Worm (Caenorhabditis elegans) whole organism, L2 larva: ENCODE data around the gene F41G4.13.

Experiments used
- C34F6.9 ChIP-seq: fragments of 150-350 bp; optimal IDR thresholded peaks from 2 replicates; lab custom pipeline; 2014; ENCODE audit warnings: missing biosample characterization, missing genetic modification characterization
- F13H6.1 ChIP-seq: sonication (generic microtip); optimal IDR thresholded peaks from 2 replicates; lab custom pipeline; 2016; ENCODE audit warnings: missing genetic modification characterization, missing compliant biosample characterization
- R02D3.7 ChIP-seq: fragments of 150-350 bp; optimal IDR thresholded peaks from 2 replicates; lab custom pipeline; 2014; ENCODE audit warnings: missing biosample characterization, missing genetic modification characterization
- Y55F3AM.14 ChIP-seq: fragments of 200-800 bp; sonication (Bioruptor generic); optimal IDR thresholded peaks from 2 replicates; lab custom pipeline; 2018; ENCODE audit warnings: mild to moderate bottlenecking, missing genetic modification characterization, missing compliant biosample characterization
- alr-1 ChIP-seq: fragments of 150-350 bp; optimal IDR thresholded peaks from 2 replicates; lab custom pipeline; 2014; ENCODE audit warnings: missing biosample characterization, missing genetic modification characterization
- aly-2 ChIP-seq: fragments of 150-350 bp; optimal IDR thresholded peaks from 2 replicates; lab custom pipeline; 2014; ENCODE audit warnings: missing biosample characterization, missing genetic modification characterization
- ama-1 ChIP-seq: fragments of 150-350 bp; optimal IDR thresholded peaks from 2 replicates; lab custom pipeline; 2018; ENCODE audit warnings: inconsistent platforms
- blmp-1 ChIP-seq: sonication (generic microtip); optimal IDR thresholded peaks from 2 replicates; lab custom pipeline; 2017; ENCODE audit warnings: missing genetic modification characterization, mild to moderate bottlenecking, missing compliant biosample characterization, antibody characterized with exemption, moderate library complexity; ENCODE audit not compliant: insufficient read depth
- ceh-16 ChIP-seq: fragments of 150-350 bp; optimal IDR thresholded peaks from 2 replicates; lab custom pipeline; 2014; ENCODE audit warnings: missing biosample characterization, missing genetic modification characterization
- crh-2 ChIP-seq: sonication (generic microtip); optimal IDR thresholded peaks from 2 replicates; lab custom pipeline; 2017; ENCODE audit warnings: missing biosample characterization, missing genetic modification characterization
- egl-27 ChIP-seq: sonication (generic microtip); optimal IDR thresholded peaks from 3 replicates; lab custom pipeline; 2017; ENCODE audit warnings: missing biosample characterization, missing genetic modification reagents, missing genetic modification characterization
- elt-3 ChIP-seq: sonication (generic microtip); optimal IDR thresholded peaks from 2 replicates; lab custom pipeline; 2017; ENCODE audit warnings: missing biosample characterization, missing genetic modification characterization
- lin-11 ChIP-seq: fragments of 150-350 bp; sonication (generic microtip); optimal IDR thresholded peaks from 2 replicates; lab custom pipeline; 2014; ENCODE audit warnings: missing biosample characterization, missing genetic modification characterization, inconsistent platforms, mixed read lengths
- lin-13 ChIP-seq: fragments of 150-350 bp; optimal IDR thresholded peaks from 2 replicates; lab custom pipeline; 2014; ENCODE audit warnings: missing biosample characterization, missing genetic modification reagents, missing genetic modification characterization
- lin-39 ChIP-seq: fragments of 150-350 bp; optimal IDR thresholded peaks from 2 replicates; lab custom pipeline; 2014; ENCODE audit warnings: missing biosample characterization, missing genetic modification reagents, missing genetic modification characterization
- lsy-2 ChIP-seq, 2 experiments: fragments of 150-350 bp in 1 of 2; sonication (generic microtip) in 1 of 2; optimal IDR thresholded peaks; 2 replicates each; lab custom pipeline; 2014 to 2017; ENCODE audit warnings: missing biosample characterization in 2 of 2, missing genetic modification characterization in 2 of 2
- mbf-1 ChIP-seq: sonication (generic microtip); optimal IDR thresholded peaks from 2 replicates; lab custom pipeline; 2017; ENCODE audit warnings: missing biosample characterization, missing genetic modification characterization
- mdl-1 ChIP-seq, 2 experiments: fragments of 150-350 bp in 1 of 2; sonication (generic microtip) in 1 of 2; optimal IDR thresholded peaks; 2 replicates each; lab custom pipeline; 2017; ENCODE audit warnings: missing biosample characterization in 2 of 2, missing genetic modification characterization in 2 of 2
- nhr-10 ChIP-seq: sonication (generic microtip); optimal IDR thresholded peaks from 2 replicates; lab custom pipeline; 2017; ENCODE audit warnings: missing biosample characterization, missing genetic modification characterization
- nhr-11 ChIP-seq: fragments of 150-350 bp; optimal IDR thresholded peaks from 2 replicates; lab custom pipeline; 2014; ENCODE audit warnings: missing biosample characterization, missing genetic modification characterization
- nhr-129 ChIP-seq: fragments of 150-350 bp; optimal IDR thresholded peaks from 2 replicates; lab custom pipeline; 2014; ENCODE audit warnings: missing biosample characterization, missing genetic modification characterization
- nhr-21 ChIP-seq: fragments of 150-350 bp; optimal IDR thresholded peaks from 2 replicates; lab custom pipeline; 2014; ENCODE audit warnings: missing biosample characterization, missing genetic modification characterization
- nhr-23 ChIP-seq: fragments of 150-350 bp; optimal IDR thresholded peaks from 2 replicates; lab custom pipeline; 2014; ENCODE audit warnings: missing biosample characterization, missing genetic modification reagents, missing genetic modification characterization
- nhr-25 ChIP-seq: fragments of 150-350 bp; sonication (generic microtip); optimal IDR thresholded peaks from 3 replicates; lab custom pipeline; 2014; ENCODE audit warnings: missing biosample characterization, missing genetic modification characterization
- nhr-6 ChIP-seq: fragments of 150-350 bp; optimal IDR thresholded peaks from 2 replicates; lab custom pipeline; 2014; ENCODE audit warnings: missing biosample characterization, missing genetic modification characterization
- nhr-77 ChIP-seq: fragments of 150-350 bp; optimal IDR thresholded peaks from 2 replicates; lab custom pipeline; 2014; ENCODE audit warnings: missing biosample characterization, missing genetic modification characterization
- skn-1 ChIP-seq: sonication (generic microtip); optimal IDR thresholded peaks from 2 replicates; lab custom pipeline; 2017; ENCODE audit warnings: missing biosample characterization, missing genetic modification characterization
- sma-3 ChIP-seq: sonication (generic microtip); optimal IDR thresholded peaks from 2 replicates; lab custom pipeline; 2016; ENCODE audit warnings: missing genetic modification reagents, missing genetic modification characterization, missing compliant biosample characterization
- sma-9 ChIP-seq, 2 experiments: fragments of 150-350 bp in 1 of 2; sonication (generic microtip) in 1 of 2; optimal IDR thresholded peaks; 2 replicates each; lab custom pipeline; 2014 to 2016; ENCODE audit warnings: missing genetic modification characterization in 2 of 2, mild to moderate bottlenecking in 1 of 2, missing biosample characterization in 1 of 2, missing compliant biosample characterization in 1 of 2, missing genetic modification reagents in 1 of 2, moderate library complexity in 1 of 2
- snpc-4 ChIP-seq: fragments of 150-350 bp; optimal IDR thresholded peaks from 2 replicates; lab custom pipeline; 2014; ENCODE audit warnings: missing biosample characterization, missing genetic modification characterization
- unc-62 ChIP-seq: fragments of 150-350 bp; optimal IDR thresholded peaks from 2 replicates; lab custom pipeline; 2014; ENCODE audit warnings: missing biosample characterization, missing genetic modification reagents, missing genetic modification characterization
- zag-1 ChIP-seq: fragments of 150-350 bp; optimal IDR thresholded peaks from 2 replicates; lab custom pipeline; 2014; ENCODE audit warnings: missing biosample characterization, missing genetic modification characterization
- ztf-1 ChIP-seq: fragments of 200-800 bp; sonication (Bioruptor generic); conservative IDR thresholded peaks from 2 replicates; pipeline ENCODE4 v1.3.6; 2022; ENCODE audit warnings: missing genetic modification characterization, missing compliant biosample characterization
- ztf-4 ChIP-seq: fragments of 150-350 bp; optimal IDR thresholded peaks from 2 replicates; lab custom pipeline; 2014; ENCODE audit warnings: missing biosample characterization, missing genetic modification characterization

Gene F41G4.13

DNA sequence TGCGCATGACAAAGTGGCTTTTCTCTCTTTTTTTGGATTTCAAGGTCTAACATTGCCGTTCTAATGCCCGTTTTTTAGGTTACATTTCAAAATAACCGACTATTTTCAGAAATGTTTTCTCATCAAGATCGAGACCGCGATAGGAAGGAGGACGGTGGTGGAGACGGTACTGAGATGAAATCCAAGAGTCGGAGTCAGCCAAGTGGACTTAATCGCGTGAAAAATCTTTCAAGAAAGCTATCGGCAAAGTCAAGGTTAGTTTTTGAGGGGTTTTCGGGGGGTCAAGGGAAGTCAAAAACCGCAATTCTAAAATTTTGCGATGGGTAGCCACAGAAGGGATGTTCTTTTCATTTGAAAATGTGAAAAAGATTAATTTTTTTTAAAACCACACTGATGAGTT, 38.6 kb downstream of the F41G4.13 start, which contains the start of gene aak-2:
TSS of gene aak-2 (plus strand) at position 110 of the 400 bp plus-strand sequence.
- TF ChIP-seq ztf-4 (tag; lab: Kevin White, UChicago) (no peak), sma-9 (GFP tag; optimal IDR thresholded peaks at IDR 0.05; lab: Kevin White, UChicago) (no peak), sma-9 (tag; optimal IDR thresholded peaks at IDR 0.05; lab: Kevin White, UChicago) (no peak), ceh-16 (peak; percentile 31), sma-3 (no peak), nhr-25 (peak; percentile 8), skn-1 (tag; lab: Kevin White, UChicago) (no peak)

DNA sequence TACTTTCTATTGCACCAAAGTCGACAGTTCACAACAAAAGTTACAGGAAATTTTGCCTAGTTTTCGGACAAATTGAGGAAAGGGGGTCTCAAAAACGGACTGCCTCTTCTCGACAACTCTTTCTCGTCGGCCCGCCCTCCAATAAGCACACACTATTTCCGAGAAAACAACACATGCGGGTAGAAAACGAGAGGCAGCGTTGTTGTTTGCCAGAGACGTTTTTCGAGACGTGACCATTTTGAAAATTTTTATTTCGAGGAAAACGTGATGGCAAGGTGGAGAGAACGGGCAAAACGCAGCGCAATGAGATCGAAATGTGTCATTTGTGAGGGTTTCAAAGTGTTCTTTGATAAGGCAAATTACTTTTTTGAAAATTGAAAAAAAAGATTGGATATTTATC, 41.1 kb downstream of the F41G4.13 start:
- TF ChIP-seq C34F6.9 (tag; lab: Kevin White, UChicago) (peak; percentile 34), nhr-129 (tag; lab: Kevin White, UChicago) (peak; percentile 78), mdl-1 (tag; optimal IDR thresholded peaks at IDR 0.05; lab: Kevin White, UChicago) (peak in 1 of 2 experiments; percentile 7), sma-9 (GFP tag; optimal IDR thresholded peaks at IDR 0.05; lab: Kevin White, UChicago) (peak; percentile 61), sma-9 (tag; optimal IDR thresholded peaks at IDR 0.05; lab: Kevin White, UChicago) (no peak), nhr-25 (no peak), mbf-1 (tag; lab: Kevin White, UChicago) (no peak), lin-13 (GFP tag; lab: Kevin White, UChicago) (no peak), nhr-21 (tag; lab: Kevin White, UChicago) (peak; percentile 49), unc-62 (GFP tag; lab: Kevin White, UChicago) (no peak), snpc-4 (tag; lab: Kevin White, UChicago) (no peak), lin-11 (tag; lab: Kevin White, UChicago) (peak; percentile 60), egl-27 (tag; lab: Kevin White, UChicago) (no peak), lin-39 (tag; lab: Kevin White, UChicago) (no peak), lsy-2 (tag; optimal IDR thresholded peaks at IDR 0.05; lab: Kevin White, UChicago) (peak in 1 of 2 experiments; percentile 27), F13H6.1 (tag; lab: Kevin White, UChicago) (peak; percentile 4)

DNA sequence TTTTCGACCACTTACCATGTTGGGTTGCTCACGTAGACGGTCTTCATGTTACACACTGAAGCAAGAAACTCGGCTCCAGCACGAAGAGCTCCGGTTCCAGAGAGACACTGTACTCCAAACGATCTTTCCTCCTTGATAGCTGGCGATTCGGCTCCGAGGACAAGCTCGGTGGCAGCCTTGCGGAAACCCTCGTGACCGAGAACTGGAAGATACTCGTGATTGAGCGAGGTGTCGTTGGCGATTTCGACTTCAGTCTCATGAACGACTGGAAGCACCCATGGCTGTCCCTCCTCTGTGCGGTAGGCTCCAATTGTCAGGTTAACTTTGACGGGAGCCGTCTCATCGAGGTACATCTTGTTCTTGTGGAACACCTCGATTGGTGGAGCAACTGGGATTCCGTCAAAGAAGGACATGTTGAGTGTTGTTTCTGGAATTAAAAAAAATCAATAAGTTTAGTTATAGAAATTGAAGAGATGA, 41.9 kb downstream of the F41G4.13 start, which contains the start of gene got-1.2:
TSS of gene got-1.2 (minus strand) at position 427 of the 477 bp plus-strand sequence.
- no peak for TF ChIP-seq nhr-11 (tag; lab: Kevin White, UChicago)
- TF ChIP-seq ztf-1 (GFP tag; lab: Robert Waterston, UW), result no peak
- TF ChIP-seq alr-1 (tag; lab: Kevin White, UChicago), result no peak
- TF ChIP-seq nhr-6 (tag; lab: Kevin White, UChicago), result no peak
- no peak for TF ChIP-seq crh-2 (tag; lab: Kevin White, UChicago)

DNA sequence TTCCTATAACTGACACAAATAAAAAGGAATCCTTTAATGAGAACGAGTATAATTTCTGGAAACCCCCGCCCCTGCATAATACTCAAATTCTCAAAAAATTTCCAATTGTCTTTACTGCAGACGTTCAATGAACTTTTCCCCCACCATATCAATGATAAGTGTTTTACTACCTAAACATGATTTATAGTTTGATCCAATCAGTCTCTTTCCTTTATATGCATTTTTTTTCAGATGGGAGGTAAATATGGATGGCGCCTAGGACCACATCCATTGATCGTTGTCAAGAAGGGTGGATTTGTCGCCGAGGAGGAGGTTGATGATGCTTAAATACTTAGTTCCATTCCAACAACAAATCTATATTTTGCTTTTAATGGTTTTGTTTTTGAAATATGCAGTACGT, 47.4 kb downstream of the F41G4.13 start:
- TF ChIP-seq nhr-21 (tag; lab: Kevin White, UChicago), result no peak
- no peak for TF ChIP-seq Y55F3AM.14 (GFP tag; lab: Kevin White, UChicago)
- no peak for TF ChIP-seq zag-1 (tag; lab: Kevin White, UChicago)
- TF ChIP-seq mbf-1 (tag; lab: Kevin White, UChicago), result no peak
- TF ChIP-seq F13H6.1 (tag; lab: Kevin White, UChicago), result no peak
- no peak for TF ChIP-seq ztf-4 (tag; lab: Kevin White, UChicago)
- no peak for TF ChIP-seq ztf-1 (GFP tag; lab: Robert Waterston, UW)
- no peak for TF ChIP-seq lin-11 (tag; lab: Kevin White, UChicago)
- no peak for TF ChIP-seq mdl-1 (tag; optimal IDR thresholded peaks at IDR 0.05; lab: Kevin White, UChicago)
- no peak for TF ChIP-seq nhr-23 (tag; lab: Kevin White, UChicago)
- no peak for TF ChIP-seq nhr-77
- TF ChIP-seq elt-3 (tag; lab: Kevin White, UChicago), result no peak
- TF ChIP-seq snpc-4 (tag; lab: Kevin White, UChicago), result no peak
- TF ChIP-seq nhr-25, result no peak
- TF ChIP-seq C34F6.9 (tag; lab: Kevin White, UChicago), result no peak
- no peak for TF ChIP-seq aly-2
- TF ChIP-seq R02D3.7 (tag; lab: Kevin White, UChicago), result no peak

DNA sequence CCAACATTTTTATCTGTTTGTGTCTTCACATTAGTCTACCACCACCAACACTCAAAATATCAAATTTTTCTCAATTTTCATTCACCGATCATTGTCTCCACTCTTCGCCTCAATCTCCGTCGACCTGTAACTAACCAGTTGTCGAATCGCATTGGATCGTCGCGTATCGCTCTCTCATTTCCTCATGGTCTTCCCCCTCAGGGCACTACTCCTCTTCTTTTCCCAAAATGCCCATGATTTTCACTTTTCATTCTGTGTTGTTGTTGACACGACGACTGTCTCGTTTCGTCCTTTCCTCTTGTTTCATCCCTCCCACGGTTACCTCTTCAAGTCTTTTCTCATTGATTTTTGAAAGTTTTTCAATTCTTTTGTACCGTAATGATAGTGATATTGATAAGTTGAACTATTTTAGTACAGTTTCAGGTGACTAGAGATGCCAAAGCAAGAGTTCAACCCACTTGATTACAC, 48.5 kb downstream of the F41G4.13 start, which contains the start of gene T01C8.2:
TSS of gene T01C8.2 (plus strand) at position 418 of the 468 bp plus-strand sequence.
- TF ChIP-seq zag-1 (tag; lab: Kevin White, UChicago) (no peak), ama-1 (lab: Kevin White, UChicago) (peak; percentile 13), egl-27 (tag; lab: Kevin White, UChicago) (no peak), blmp-1 (peak; percentile 89), elt-3 (tag; lab: Kevin White, UChicago) (no peak), nhr-129 (tag; lab: Kevin White, UChicago) (peak; percentile 60), sma-9 (GFP tag; optimal IDR thresholded peaks at IDR 0.05; lab: Kevin White, UChicago) (peak; percentile 57), sma-9 (tag; optimal IDR thresholded peaks at IDR 0.05; lab: Kevin White, UChicago) (no peak), nhr-10 (no peak), sma-3 (peak; percentile 17), nhr-25 (peak; percentile 60)
